Fruit fly (Drosophila melanogaster) whole organism, embryonic: ENCODE measurements around the gene CG44006.
A peak's percentile ranks its signal among the peaks of the same experiment; 100 is the strongest.

Experiments
- ATbp ChIP-seq: fragments of 200-800 bp; sonication (Bioruptor generic); optimal IDR thresholded peaks from 2 replicates; lab custom pipeline; 2017; ENCODE audit warnings: missing biosample characterization, mild to moderate bottlenecking, missing genetic modification characterization, missing genetic modification reagents
- Atf3 ChIP-seq: fragments of 200-800 bp; sonication (Bioruptor generic); optimal IDR thresholded peaks from 3 replicates; lab custom pipeline; 2016; ENCODE audit warnings: missing biosample characterization, missing genetic modification characterization
- Awh ChIP-seq: fragments of 200-800 bp; sonication (Bioruptor generic); IDR thresholded peaks from 2 replicates; pipeline ENCODE4, ENCODE4 v1.3.6; 2022; ENCODE audit warnings: missing biosample characterization, missing genetic modification characterization
- B-H2 ChIP-seq: fragments of 200-800 bp; sonication (Bioruptor generic); optimal IDR thresholded peaks from 2 replicates; lab custom pipeline; 2018; ENCODE audit warnings: missing biosample characterization, mild to moderate bottlenecking, missing genetic modification characterization
- CG11093 ChIP-seq: fragments of 200-800 bp; sonication (Bioruptor generic); IDR thresholded peaks from 3 replicates; pipeline ENCODE4 v1.3.6; 2022; ENCODE audit warnings: missing biosample characterization, missing genetic modification characterization
- CG11696 ChIP-seq: fragments of 200-800 bp; sonication (Bioruptor generic); IDR thresholded peaks from 2 replicates; pipeline ENCODE4 v1.3.6; 2022; ENCODE audit warnings: missing biosample characterization, missing genetic modification characterization
- CG12155 ChIP-seq: fragments of 200-800 bp; sonication (Bioruptor generic); optimal IDR thresholded peaks from 3 replicates; lab custom pipeline; 2016; ENCODE audit warnings: missing biosample characterization, missing genetic modification characterization
- CG12236 ChIP-seq: fragments of 200-800 bp; sonication (Bioruptor generic); optimal IDR thresholded peaks from 2 replicates; lab custom pipeline; 2016; ENCODE audit warnings: missing biosample characterization, missing genetic modification characterization
- CG12391 ChIP-seq: fragments of 200-800 bp; sonication (Bioruptor generic); optimal IDR thresholded peaks from 3 replicates; lab custom pipeline; 2018; ENCODE audit warnings: missing biosample characterization, mild to moderate bottlenecking, missing genetic modification characterization, moderate library complexity
- CG12942 ChIP-seq: fragments of 200-800 bp; sonication (Bioruptor generic); optimal IDR thresholded peaks from 3 replicates; lab custom pipeline; 2016; ENCODE audit warnings: missing biosample characterization, missing genetic modification characterization
- CG13775 ChIP-seq: fragments of 200-800 bp; sonication (Bioruptor generic); optimal IDR thresholded peaks from 3 replicates; lab custom pipeline; 2017; ENCODE audit warnings: missing biosample characterization, mild to moderate bottlenecking, missing genetic modification characterization
- CG1602 ChIP-seq: fragments of 200-800 bp; sonication (Bioruptor generic); optimal IDR thresholded peaks from 3 replicates; lab custom pipeline; 2016; ENCODE audit warnings: missing biosample characterization, missing genetic modification characterization
- CG17359 ChIP-seq: fragments of 200-800 bp; sonication (Bioruptor generic); optimal IDR thresholded peaks from 3 replicates; lab custom pipeline; 2018; ENCODE audit warnings: missing biosample characterization, mild to moderate bottlenecking, missing genetic modification characterization, moderate library complexity
- CG17802 ChIP-seq: fragments of 200-800 bp; sonication (Bioruptor generic); optimal IDR thresholded peaks from 2 replicates; lab custom pipeline; 2018; ENCODE audit warnings: missing biosample characterization, mild to moderate bottlenecking, missing genetic modification characterization, moderate library complexity
- CG18011 ChIP-seq: fragments of 200-800 bp; sonication (Bioruptor generic); optimal IDR thresholded peaks from 2 replicates; lab custom pipeline; 2017; ENCODE audit warnings: missing biosample characterization, missing genetic modification characterization, mild to moderate bottlenecking, moderate library complexity, missing genotype
- CG30020 ChIP-seq: fragments of 200-800 bp; optimal IDR thresholded peaks from 2 replicates; lab custom pipeline; 2019; ENCODE audit warnings: missing biosample characterization, mild to moderate bottlenecking, missing genetic modification characterization, moderate library complexity
- CG30403 ChIP-seq: fragments of 200-800 bp; sonication (Bioruptor generic); optimal IDR thresholded peaks from 3 replicates; lab custom pipeline; 2016; ENCODE audit warnings: missing biosample characterization, missing genetic modification characterization
- CG3163 ChIP-seq: fragments of 200-800 bp; sonication (Bioruptor generic); optimal IDR thresholded peaks from 3 replicates; lab custom pipeline; 2016; ENCODE audit warnings: missing biosample characterization, missing genetic modification characterization
- CG6854 ChIP-seq: fragments of 200-800 bp; sonication (Bioruptor generic); optimal IDR thresholded peaks from 3 replicates; lab custom pipeline; 2017; ENCODE audit warnings: missing biosample characterization, mild to moderate bottlenecking, missing genetic modification characterization
- CG7963 ChIP-seq: fragments of 200-800 bp; sonication (Bioruptor generic); IDR thresholded peaks from 3 replicates; pipeline ENCODE4 v1.3.6; 2022; ENCODE audit warnings: missing biosample characterization, missing genetic modification characterization; ENCODE audit not compliant: partially characterized antibody
- CG8281 ChIP-seq: fragments of 200-800 bp; sonication (Bioruptor generic); optimal IDR thresholded peaks from 2 replicates; lab custom pipeline; 2018; ENCODE audit warnings: missing biosample characterization, mild to moderate bottlenecking, missing genetic modification characterization, moderate library complexity
- CG9215 ChIP-seq: fragments of 200-800 bp; sonication (Bioruptor generic); IDR thresholded peaks from 2 replicates; pipeline ENCODE4 v1.3.6; 2022; ENCODE audit warnings: missing biosample characterization, missing genetic modification characterization
- CHES-1-like ChIP-seq: fragments of 200-800 bp; sonication (Bioruptor generic); optimal IDR thresholded peaks from 2 replicates; lab custom pipeline; 2016; ENCODE audit warnings: missing biosample characterization, missing genetic modification characterization
- CrebB ChIP-seq: fragments of 200-800 bp; sonication (Bioruptor generic); optimal IDR thresholded peaks from 3 replicates; lab custom pipeline; 2018; ENCODE audit warnings: missing biosample characterization, mild to moderate bottlenecking, missing genetic modification characterization
- Dek ChIP-seq: fragments of 200-800 bp; sonication (Bioruptor generic); optimal IDR thresholded peaks from 3 replicates; lab custom pipeline; 2019; ENCODE audit warnings: missing biosample characterization, mild to moderate bottlenecking, missing genetic modification characterization, moderate library complexity
- Fer1 ChIP-seq: fragments of 200-800 bp; sonication (Bioruptor generic); optimal IDR thresholded peaks from 2 replicates; lab custom pipeline; 2017; ENCODE audit warnings: missing biosample characterization, mild to moderate bottlenecking, missing genetic modification characterization
- Jarid2 ChIP-seq: fragments of 200-800 bp; sonication (Bioruptor generic); optimal IDR thresholded peaks from 3 replicates; lab custom pipeline; 2017; ENCODE audit warnings: mild to moderate bottlenecking, missing biosample characterization, missing genetic modification reagents, missing genetic modification characterization
- Kr ChIP-seq: fragments of 200-800 bp; sonication (Bioruptor generic); optimal IDR thresholded peaks from 2 replicates; lab custom pipeline; 2017; ENCODE audit warnings: missing biosample characterization, mild to moderate bottlenecking, missing genetic modification characterization
- Opbp ChIP-seq: fragments of 200-800 bp; sonication (Bioruptor generic); IDR thresholded peaks from 3 replicates; pipeline ENCODE4 v1.3.6; 2022; ENCODE audit warnings: missing biosample characterization, missing genetic modification characterization; ENCODE audit not compliant: partially characterized antibody
- Sox100B ChIP-seq: fragments of 200-800 bp; sonication (Bioruptor generic); optimal IDR thresholded peaks from 3 replicates; lab custom pipeline; 2018; ENCODE audit warnings: missing biosample characterization, mild to moderate bottlenecking, missing genetic modification characterization
- Sox102F ChIP-seq: fragments of 200-800 bp; sonication (Bioruptor generic); optimal IDR thresholded peaks from 2 replicates; lab custom pipeline; 2018; ENCODE audit warnings: missing biosample characterization, mild to moderate bottlenecking, missing genetic modification characterization, moderate library complexity
- ab ChIP-seq: fragments of 200-800 bp; sonication (Bioruptor generic); optimal IDR thresholded peaks from 2 replicates; lab custom pipeline; 2016; ENCODE audit warnings: missing biosample characterization, missing genetic modification characterization
- ash1 ChIP-seq: fragments of 200-800 bp; sonication (Bioruptor generic); optimal IDR thresholded peaks from 2 replicates; lab custom pipeline; 2018; ENCODE audit warnings: missing biosample characterization, mild to moderate bottlenecking, missing genetic modification characterization
- ato ChIP-seq: fragments of 200-800 bp; sonication (Bioruptor generic); IDR thresholded peaks from 2 replicates; pipeline ENCODE4 v1.3.6; 2022; ENCODE audit warnings: missing biosample characterization, missing genetic modification characterization; ENCODE audit not compliant: partially characterized antibody
- bowl ChIP-seq: fragments of 200-800 bp; sonication (Bioruptor generic); IDR thresholded peaks from 2 replicates; pipeline ENCODE4 v1.3.6; 2022; ENCODE audit warnings: missing biosample characterization, missing genetic modification characterization
- dm ChIP-seq: fragments of 200-800 bp; sonication (Bioruptor generic); optimal IDR thresholded peaks from 3 replicates; lab custom pipeline; 2016; ENCODE audit warnings: missing biosample characterization, missing genetic modification characterization
- grau ChIP-seq: fragments of 200-800 bp; optimal IDR thresholded peaks from 3 replicates; lab custom pipeline; 2019; ENCODE audit warnings: missing biosample characterization, mild to moderate bottlenecking, missing genetic modification characterization, moderate library complexity
- gsb ChIP-seq: fragments of 200-800 bp; sonication (Bioruptor generic); IDR thresholded peaks from 2 replicates; pipeline ENCODE4 v1.3.6; 2022; ENCODE audit warnings: missing biosample characterization, missing genetic modification characterization
- ind ChIP-seq: fragments of 200-800 bp; sonication (Bioruptor generic); optimal IDR thresholded peaks from 3 replicates; lab custom pipeline; 2016; ENCODE audit warnings: missing biosample characterization, missing genetic modification characterization
- kah ChIP-seq: fragments of 200-800 bp; sonication (Bioruptor generic); optimal IDR thresholded peaks from 2 replicates; lab custom pipeline; 2018; ENCODE audit warnings: missing biosample characterization, mild to moderate bottlenecking, missing genetic modification characterization
- ken ChIP-seq: fragments of 200-800 bp; sonication (Bioruptor generic); IDR thresholded peaks from 3 replicates; pipeline ENCODE4 v1.3.6; 2022; ENCODE audit warnings: missing biosample characterization, missing genetic modification characterization
- kni ChIP-seq: fragments of 200-800 bp; sonication (Bioruptor generic); optimal IDR thresholded peaks from 3 replicates; lab custom pipeline; 2017; ENCODE audit warnings: mild to moderate bottlenecking, missing biosample characterization, missing genetic modification reagents, missing genetic modification characterization
- lilli ChIP-seq: fragments of 200-800 bp; sonication (Bioruptor generic); optimal IDR thresholded peaks from 3 replicates; lab custom pipeline; 2016; ENCODE audit warnings: missing biosample characterization, missing genetic modification characterization
- nerfin-1 ChIP-seq: fragments of 200-800 bp; sonication (Bioruptor generic); optimal IDR thresholded peaks from 3 replicates; lab custom pipeline; 2019; ENCODE audit warnings: missing biosample characterization, mild to moderate bottlenecking, missing genetic modification characterization, moderate library complexity
- ro ChIP-seq: fragments of 200-800 bp; sonication (Bioruptor generic); IDR thresholded peaks from 2 replicates; pipeline ENCODE4 v1.3.6; 2022; ENCODE audit warnings: missing biosample characterization, missing genetic modification characterization
- run ChIP-seq: fragments of 200-800 bp; sonication (Bioruptor generic); optimal IDR thresholded peaks from 3 replicates; lab custom pipeline; 2018; ENCODE audit warnings: missing biosample characterization, mild to moderate bottlenecking, missing genetic modification characterization
- slp2 ChIP-seq: fragments of 200-800 bp; sonication (Bioruptor generic); optimal IDR thresholded peaks from 2 replicates; lab custom pipeline; 2016; ENCODE audit warnings: missing biosample characterization, missing genetic modification characterization
- trem ChIP-seq: fragments of 200-800 bp; optimal IDR thresholded peaks from 3 replicates; lab custom pipeline; 2019; ENCODE audit warnings: missing biosample characterization, mild to moderate bottlenecking, missing genetic modification characterization, moderate library complexity

CG44006 gene

DNA sequence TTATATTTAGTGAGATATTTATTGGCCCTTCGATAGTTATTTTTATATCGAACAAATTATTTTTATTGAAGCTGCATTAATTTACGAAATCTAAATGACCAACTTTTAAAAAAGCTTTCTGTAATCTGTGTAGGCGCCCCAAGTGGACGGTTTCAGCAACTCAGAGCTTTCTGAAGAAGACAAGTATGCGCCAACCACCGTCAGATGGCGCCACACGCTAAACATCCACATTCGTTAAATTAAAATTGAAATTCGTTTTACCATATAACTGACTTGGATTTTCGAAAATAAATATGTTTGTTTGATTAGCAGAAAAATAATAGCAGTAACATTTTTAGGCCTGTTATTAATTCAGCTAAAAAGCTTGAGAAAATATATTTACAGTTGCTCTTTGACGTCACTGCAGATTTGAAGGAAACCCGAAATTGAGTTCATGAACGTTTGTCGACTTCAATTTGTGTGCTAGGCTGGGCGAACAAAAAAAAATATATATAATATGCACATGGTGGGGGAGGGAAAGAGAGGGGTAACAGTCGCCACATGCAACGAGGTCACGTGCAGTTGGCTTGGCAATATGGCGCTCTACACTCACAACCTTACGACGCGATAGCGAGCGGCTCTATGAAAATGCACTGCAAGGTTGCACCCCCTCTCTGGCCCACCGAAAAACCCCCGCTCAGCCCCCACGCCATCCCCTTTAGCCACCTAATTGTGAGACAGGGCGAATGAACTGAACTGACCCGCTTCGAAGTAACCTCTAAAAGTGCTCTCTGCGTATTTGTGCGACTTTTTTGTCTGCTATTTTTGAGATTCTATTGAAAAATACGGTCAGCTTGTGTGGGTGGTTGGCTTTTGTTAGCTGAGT is 50.1 kb downstream of the CG44006 start (continued):
- TF ChIP-seq Awh (GFP tag; lab: Robert Waterston, UW) = peak; percentile 91
- peak; percentile 63 for TF ChIP-seq ash1 (GFP tag; lab: Kevin White, UChicago)
- TF ChIP-seq CG11696 (GFP tag; lab: Robert Waterston, UW) = peak; percentile 39; the same call in 1 of the 2 replicates
- TF ChIP-seq slp2 (GFP tag; lab: Kevin White, UChicago) = peak; percentile 86
- peak; percentile 83 for TF ChIP-seq Atf3 (GFP tag; lab: Kevin White, UChicago)
- peak; percentile 83 for TF ChIP-seq CHES-1-like (GFP tag; lab: Kevin White, UChicago)
- peak; percentile 56 for TF ChIP-seq Dek (tag; lab: Kevin White, UChicago)
- TF ChIP-seq trem (tag; lab: Kevin White, UChicago) = peak; percentile 58
- peak; percentile 88 for TF ChIP-seq Jarid2 (GFP tag; lab: Kevin White, UChicago)
- no peak for TF ChIP-seq ato (GFP tag; lab: Robert Waterston, UW)
- TF ChIP-seq ind (GFP tag; lab: Kevin White, UChicago) = peak; percentile 78
- TF ChIP-seq CG17359 (tag; lab: Kevin White, UChicago) = peak; percentile 87
- peak; percentile 80 for TF ChIP-seq dm
- peak; percentile 68 for TF ChIP-seq CG30403
- peak; percentile 93 for TF ChIP-seq B-H2 (GFP tag; lab: Kevin White, UChicago)
- peak; percentile 77; the same call in 2 of the 3 replicates for TF ChIP-seq ken (GFP tag; lab: Robert Waterston, UW)
- TF ChIP-seq CG8281 (tag; lab: Kevin White, UChicago) = peak; percentile 72
- TF ChIP-seq CG17802 (tag; lab: Kevin White, UChicago) = peak; percentile 72
- peak; percentile 92 for TF ChIP-seq CG6854 (GFP tag; lab: Kevin White, UChicago)
- peak; percentile 88 for TF ChIP-seq CG18011
- TF ChIP-seq bowl (GFP tag; lab: Robert Waterston, UW) = peak; percentile 76
- peak; percentile 79 for TF ChIP-seq kni (GFP tag; lab: Kevin White, UChicago)
- no peak for TF ChIP-seq Kr (GFP tag; lab: Kevin White, UChicago)
- no peak for TF ChIP-seq CG11093
- peak; percentile 35 for TF ChIP-seq CG1602
- TF ChIP-seq Sox102F (GFP tag; lab: Kevin White, UChicago) = peak; percentile 86
- peak; percentile 82 for TF ChIP-seq ATbp
- TF ChIP-seq CG12155 = peak; percentile 48
- TF ChIP-seq Opbp = no peak
- TF ChIP-seq CG13775 = peak; percentile 81
- peak; percentile 58 for TF ChIP-seq CG12236 (GFP tag; lab: Kevin White, UChicago)
- TF ChIP-seq ro (GFP tag; lab: Robert Waterston, UW) = no peak
- peak; percentile 84 for TF ChIP-seq kah (GFP tag; lab: Kevin White, UChicago)
- TF ChIP-seq lilli (GFP tag; lab: Kevin White, UChicago) = peak; percentile 80
- TF ChIP-seq CG30020 = peak; percentile 20
- TF ChIP-seq CG7963 (GFP tag; lab: Robert Waterston, UW) = no peak
- peak; percentile 71 for TF ChIP-seq CG12391 (tag; lab: Kevin White, UChicago)
- TF ChIP-seq nerfin-1 (tag; lab: Kevin White, UChicago) = peak; percentile 81
- TF ChIP-seq ab (GFP tag; lab: Kevin White, UChicago) = no peak
- peak; percentile 18 for TF ChIP-seq run (tag; lab: Kevin White, UChicago)
- peak; percentile 41; the same call in 1 of the 2 replicates for TF ChIP-seq CG9215 (GFP tag; lab: Robert Waterston, UW)
- TF ChIP-seq CG12942 = peak; percentile 37
- TF ChIP-seq gsb = peak; percentile 60
- TF ChIP-seq Sox100B = peak; percentile 83
- peak; percentile 80 for TF ChIP-seq CrebB (tag; lab: Kevin White, UChicago)
- TF ChIP-seq grau = peak; percentile 79
- TF ChIP-seq Fer1 (GFP tag; lab: Kevin White, UChicago) = peak; percentile 93
- peak; percentile 73 for TF ChIP-seq CG3163 (GFP tag; lab: Kevin White, UChicago)
